Worm (Caenorhabditis elegans) whole organism, late embryonic: ENCODE measurements around the gene unc-25.

Source experiments
- ceh-31 ChIP-seq: sonication (generic microtip); optimal IDR thresholded peaks from 2 replicates; lab custom pipeline; 2016; ENCODE audit warnings: missing genetic modification characterization, missing compliant biosample characterization
- ceh-34 ChIP-seq: sonication (generic microtip); optimal IDR thresholded peaks from 2 replicates; lab custom pipeline; 2016; ENCODE audit warnings: mild to moderate bottlenecking, missing genetic modification characterization, missing compliant biosample characterization
- ceh-9 ChIP-seq: sonication (generic microtip); optimal IDR thresholded peaks from 2 replicates; lab custom pipeline; 2016; ENCODE audit warnings: mild to moderate bottlenecking, missing genetic modification characterization, inconsistent platforms, missing compliant biosample characterization
- dve-1 ChIP-seq: sonication (generic microtip); optimal IDR thresholded peaks from 2 replicates; lab custom pipeline; 2017; ENCODE audit warnings: antibody characterized with exemption, mild to moderate bottlenecking, missing genetic modification characterization, missing compliant biosample characterization
- fax-1 ChIP-seq: sonication (generic microtip); optimal IDR thresholded peaks from 2 replicates; lab custom pipeline; 2016; ENCODE audit warnings: missing genotype, missing genetic modification characterization, missing compliant biosample characterization
- hlh-30 ChIP-seq: sonication (generic microtip); optimal IDR thresholded peaks from 2 replicates; lab custom pipeline; 2017; ENCODE audit warnings: antibody characterized with exemption, missing genetic modification characterization, missing compliant biosample characterization; ENCODE audit not compliant: insufficient read depth
- hlh-6 ChIP-seq: sonication (generic microtip); optimal IDR thresholded peaks from 2 replicates; lab custom pipeline; 2016; ENCODE audit warnings: missing genotype, missing genetic modification characterization, missing compliant biosample characterization
- odd-2 ChIP-seq: sonication (generic microtip); optimal IDR thresholded peaks from 2 replicates; lab custom pipeline; 2017; ENCODE audit warnings: antibody characterized with exemption, mild to moderate bottlenecking, missing genetic modification characterization, missing compliant biosample characterization
- pha-4 ChIP-seq: fragments of 150-350 bp; optimal IDR thresholded peaks from 2 replicates; lab custom pipeline; 2018; ENCODE audit warnings: missing biosample characterization, missing genetic modification reagents, missing genetic modification characterization
- pqm-1 ChIP-seq: sonication (generic microtip); optimal IDR thresholded peaks from 2 replicates; lab custom pipeline; 2016; ENCODE audit warnings: missing genetic modification characterization, missing compliant biosample characterization
- unc-42 ChIP-seq: sonication (generic microtip); optimal IDR thresholded peaks from 2 replicates; lab custom pipeline; 2016; ENCODE audit warnings: missing genotype, missing genetic modification characterization, missing compliant biosample characterization
- unc-55 ChIP-seq: sonication (generic microtip); optimal IDR thresholded peaks from 2 replicates; lab custom pipeline; 2017; ENCODE audit warnings: missing biosample characterization, missing genetic modification reagents, missing genetic modification characterization

- TF ChIP-seq pha-4 (tag; lab: Kevin White, UChicago) (no peak), dve-1 (tag; lab: Kevin White, UChicago) (no peak), odd-2 (no peak), unc-55 (no peak), pqm-1 (tag; lab: Kevin White, UChicago) (no peak), hlh-6 (tag; lab: Kevin White, UChicago) (no peak), ceh-9 (tag; lab: Kevin White, UChicago) (no peak), hlh-30 (tag; lab: Kevin White, UChicago) (no peak), unc-42 (tag; lab: Kevin White, UChicago) (no peak), ceh-34 (tag; lab: Kevin White, UChicago) (no peak), fax-1 (tag; lab: Kevin White, UChicago) (no peak), ceh-31 (tag; lab: Kevin White, UChicago) (no peak)
Observed at ce11 chrIII:12952615-12953014, 10.2 kb downstream of the unc-25 start.
